Worm (Caenorhabditis elegans) whole organism, mixed stage, embryonic: ENCODE results near the gene unc-103.

Source experiments
- blmp-1 ChIP-seq: fragments of 150-350 bp; optimal IDR thresholded peaks from 2 replicates; lab custom pipeline; 2014; ENCODE audit warnings: missing biosample characterization, missing genetic modification characterization
- lsy-2 ChIP-seq: fragments of 150-350 bp; optimal IDR thresholded peaks from 2 replicates; lab custom pipeline; 2014; ENCODE audit warnings: missing biosample characterization, missing genetic modification characterization
- nhr-12 ChIP-seq: fragments of 150-350 bp; optimal IDR thresholded peaks from 2 replicates; lab custom pipeline; 2014; ENCODE audit warnings: missing biosample characterization, missing genetic modification characterization
- nhr-76 ChIP-seq: sonication (generic microtip); optimal IDR thresholded peaks from 2 replicates; lab custom pipeline; 2017; ENCODE audit warnings: missing biosample characterization, missing genetic modification characterization
- pha-4 ChIP-seq: fragments of 150-350 bp; optimal IDR thresholded peaks from 2 replicates; lab custom pipeline; 2018; ENCODE audit warnings: missing biosample characterization, missing genetic modification reagents, missing genetic modification characterization
- unc-39 ChIP-seq: fragments of 150-350 bp; optimal IDR thresholded peaks from 2 replicates; lab custom pipeline; 2014; ENCODE audit warnings: missing biosample characterization, missing genetic modification characterization

DNA sequence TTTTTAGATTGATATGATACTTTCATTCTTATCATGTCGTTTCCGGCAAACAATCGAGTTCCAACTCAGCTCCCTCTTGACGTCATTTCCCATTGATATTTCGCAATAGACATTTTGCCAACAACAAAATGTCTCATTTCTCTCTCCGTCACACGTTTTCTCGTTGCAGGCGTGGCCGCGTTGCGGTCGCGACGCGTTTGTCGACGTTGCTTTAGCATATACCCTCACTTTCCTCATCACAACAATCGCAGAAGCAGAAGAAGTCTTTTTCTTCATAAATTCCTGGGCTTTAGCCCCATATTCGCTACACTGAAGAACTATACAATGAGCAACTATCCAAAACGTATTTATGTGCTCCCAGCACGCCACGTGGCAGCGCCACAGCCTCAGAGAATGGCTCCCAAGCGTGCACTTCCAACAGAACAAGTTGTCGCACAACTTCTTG is 78.5 kb downstream of the unc-103 start, which contains the start of gene xbp-1:
- peak; percentile 77 for TF ChIP-seq lsy-2 (tag; lab: Kevin White, UChicago)
- no peak for TF ChIP-seq blmp-1 (tag; lab: Kevin White, UChicago)
- no peak for TF ChIP-seq unc-39 (tag; lab: Kevin White, UChicago)
- TF ChIP-seq nhr-12: no peak
- peak; percentile 81 for TF ChIP-seq pha-4
- no peak for TF ChIP-seq nhr-76
